Fruit fly (Drosophila melanogaster): ENCODE results near the gene Rop.

DNA sequence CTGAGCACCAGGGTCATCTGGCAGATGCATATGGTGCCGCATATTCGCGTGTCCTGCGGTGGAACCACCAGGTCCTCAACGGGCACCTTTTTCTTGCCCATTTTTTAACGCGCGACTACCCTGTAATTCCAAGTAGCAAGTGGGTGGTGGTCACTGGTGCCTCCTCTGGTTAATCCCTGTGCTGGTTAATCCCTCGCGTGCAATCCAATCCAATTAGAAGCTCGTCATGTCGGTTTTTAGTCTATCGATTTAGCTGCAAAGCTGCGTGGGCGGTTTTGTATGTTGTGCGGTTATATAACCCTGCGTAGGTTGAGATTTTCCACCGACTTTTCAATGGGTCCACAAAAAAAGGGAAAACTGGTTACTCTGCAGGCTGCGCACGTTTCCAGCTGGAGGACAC, 45.8 kb upstream of the Rop start, which contains the start of gene Teh3:
- TF ChIP-seq ovo (GFP tag; optimal IDR thresholded peaks at IDR 0.05), result no peak
- TF ChIP-seq Hr96 (GFP tag; optimal IDR thresholded peaks at IDR 0.05), result no peak
- TF ChIP-seq CG7101 (tag; optimal IDR thresholded peaks at IDR 0.05), result no peak
- no peak for TF ChIP-seq kay (GFP tag; ENCODE audit: borderline replicate concordance)
- no peak for TF ChIP-seq pad (GFP tag; optimal IDR thresholded peaks at IDR 0.05)
- TF ChIP-seq Clk (GFP tag; optimal IDR thresholded peaks at IDR 0.05), result no peak
- no peak for TF ChIP-seq cnc (optimal IDR thresholded peaks at IDR 0.05)
- no peak for TF ChIP-seq CG11617 (GFP tag; optimal IDR thresholded peaks at IDR 0.05)
- no peak for TF ChIP-seq CG33017 (tag; optimal IDR thresholded peaks at IDR 0.05)
- TF ChIP-seq CG14711 (tag; optimal IDR thresholded peaks at IDR 0.05), result no peak
- TF ChIP-seq Mnt (GFP tag; optimal IDR thresholded peaks at IDR 0.05), result no peak
- no peak for TF ChIP-seq CG1620 (GFP tag; optimal IDR thresholded peaks at IDR 0.05)
- TF ChIP-seq cic (GFP tag; optimal IDR thresholded peaks at IDR 0.05), result no peak
- TF ChIP-seq toe (GFP tag; optimal IDR thresholded peaks at IDR 0.05), result no peak

All from whole organism, adult.